Comparison of ENCODE assay signal across 3 fruit fly cellular contexts in the genomic region with DNA sequence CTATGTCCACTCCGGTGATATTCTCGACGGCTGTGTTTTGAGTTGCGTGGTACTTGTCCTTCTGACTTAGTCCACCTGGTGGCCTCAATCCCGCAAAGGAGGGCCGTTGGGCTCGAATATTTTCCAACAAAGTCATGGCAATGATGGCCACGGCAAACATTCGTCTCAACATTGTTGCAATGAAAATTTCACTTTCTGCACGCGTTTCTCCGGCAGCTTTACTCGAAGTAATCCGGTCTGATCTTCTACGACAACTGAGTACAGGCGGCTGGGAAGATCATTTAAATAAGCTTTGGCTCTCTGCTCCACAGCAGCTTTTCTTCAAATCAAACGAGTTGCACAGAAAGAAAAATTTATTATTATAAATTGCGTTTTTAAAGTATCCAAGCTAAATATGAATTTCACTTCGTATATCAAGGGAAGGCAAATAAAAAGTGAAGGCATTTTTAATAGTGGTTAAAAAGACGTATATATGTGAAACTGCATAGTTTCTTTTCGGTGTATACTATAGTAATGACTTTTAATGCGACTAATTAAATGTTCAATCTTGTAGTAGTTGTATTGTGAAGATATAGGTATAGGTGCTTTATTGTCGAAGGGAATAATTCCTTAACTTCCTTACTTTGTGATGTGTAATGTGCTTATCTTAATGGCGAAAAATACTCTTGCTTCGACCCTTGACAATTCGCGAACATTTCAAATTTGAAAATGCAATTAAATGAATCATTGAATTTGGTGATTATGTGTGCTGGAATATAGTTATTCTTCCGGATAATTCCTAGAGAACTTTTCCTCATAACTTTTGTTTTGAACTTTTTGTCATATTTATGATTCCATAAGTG.
TF ChIP-seq lines count a peak whose summit lies in the region.

A gene (minus strand): TSS at position 256 of the 842 bp plus-strand sequence.

TF ChIP-seq in whole organism, embryonic, 481 proteins besides CTCF, POLR2A, EP300 and RAD21 (continued from another document and continues in another):
- TF ChIP-seq zfh1 (GFP tag; IDR thresholded peaks at IDR 0.05; lab: Robert Waterston, UW) (peak; percentile 43; the same call in 2 of the 3 replicates), CG42726 (GFP tag; IDR thresholded peaks at IDR 0.05; lab: Robert Waterston, UW; ENCODE audit: partially characterized antibody) (no peak), dm (GFP tag; optimal IDR thresholded peaks at IDR 0.05; lab: Kevin White, UChicago) (no peak), CG12769 (tag; optimal IDR thresholded peaks at IDR 0.05; lab: Kevin White, UChicago) (no peak), CG18599 (GFP tag; optimal IDR thresholded peaks at IDR 0.05; lab: Kevin White, UChicago) (peak; percentile 12), CG18262 (tag; optimal IDR thresholded peaks at IDR 0.05; lab: Kevin White, UChicago) (peak; percentile 46), prd (optimal IDR thresholded peaks at IDR 0.05; lab: Kevin White, UChicago) (no peak), prd (GFP tag; IDR thresholded peaks at IDR 0.05; lab: Robert Waterston, UW) (peak; percentile 51; the same call in 1 of the 3 replicates), gce (GFP tag; IDR thresholded peaks at IDR 0.05; lab: Robert Waterston, UW) (0 out of 3 replicates have a peak, but pooled peaks have one; percentile 42), lilli (GFP tag; optimal IDR thresholded peaks at IDR 0.05; lab: Kevin White, UChicago) (peak; percentile 19), CG6689 (GFP tag; IDR thresholded peaks at IDR 0.05; lab: Robert Waterston, UW) (peak; percentile 30; the same call in 1 of the 2 replicates), lmd (GFP tag; IDR thresholded peaks at IDR 0.05; lab: Robert Waterston, UW) (peak; percentile 36; the same call in 1 of the 2 replicates), CG2712 (tag; optimal IDR thresholded peaks at IDR 0.05; lab: Kevin White, UChicago) (peak; percentile 43), al (GFP tag; IDR thresholded peaks at IDR 0.05; lab: Robert Waterston, UW) (0 out of 2 replicates have a peak, but pooled peaks have one; percentile 13), nmo (GFP tag; optimal IDR thresholded peaks at IDR 0.05; lab: Kevin White, UChicago) (peak; percentile 35), vfl (GFP tag; optimal IDR thresholded peaks at IDR 0.05; lab: Kevin White, UChicago) (no peak), nom (GFP tag; optimal IDR thresholded peaks at IDR 0.05; lab: Kevin White, UChicago) (no peak), CG32532 (GFP tag; IDR thresholded peaks at IDR 0.05; lab: Robert Waterston, UW) (peak; percentile 54), CG11093 (GFP tag; IDR thresholded peaks at IDR 0.05; lab: Robert Waterston, UW) (no peak), CG6272 (GFP tag; IDR thresholded peaks at IDR 0.05; lab: Robert Waterston, UW) (no peak), CG1647 (GFP tag; optimal IDR thresholded peaks at IDR 0.05; lab: Kevin White, UChicago) (no peak), Aef1 (GFP tag; IDR thresholded peaks at IDR 0.05; lab: Robert Waterston, UW) (0 out of 3 replicates have a peak, but pooled peaks have one; percentile 13), CG11247 (GFP tag; IDR thresholded peaks at IDR 0.05; lab: Robert Waterston, UW) (peak; percentile 48; the same call in 1 of the 2 replicates), Med (GFP tag; lab: Kevin White, UChicago) (peak; percentile 47), Sox102F (GFP tag; optimal IDR thresholded peaks at IDR 0.05; lab: Kevin White, UChicago) (peak; percentile 74), CG2678 (tag; optimal IDR thresholded peaks at IDR 0.05; lab: Kevin White, UChicago) (peak; percentile 30), CG10979 (tag; optimal IDR thresholded peaks at IDR 0.05; lab: Kevin White, UChicago) (peak; percentile 29), ap (GFP tag; IDR thresholded peaks at IDR 0.05; lab: Robert Waterston, UW) (peak; percentile 46), Blimp-1 (GFP tag; optimal IDR thresholded peaks at IDR 0.05; lab: Kevin White, UChicago) (peak; percentile 51), CG15269 (tag; optimal IDR thresholded peaks at IDR 0.05; lab: Kevin White, UChicago) (peak; percentile 13), unpg (GFP tag; optimal IDR thresholded peaks at IDR 0.05; lab: Kevin White, UChicago) (peak; percentile 48), Ada2b (GFP tag; IDR thresholded peaks at IDR 0.05; lab: Robert Waterston, UW) (peak; percentile 35; the same call in 1 of the 2 replicates), CoRest (tag; optimal IDR thresholded peaks at IDR 0.05; lab: Kevin White, UChicago) (peak; percentile 2), gsb-n (tag; optimal IDR thresholded peaks at IDR 0.05; lab: Kevin White, UChicago) (no peak), pan (optimal IDR thresholded peaks at IDR 0.05; lab: Kevin White, UChicago) (no peak), pan (GFP tag; optimal IDR thresholded peaks at IDR 0.05 in 1 of 2, IDR thresholded peaks at IDR 0.05 in 1 of 2) (peak in 1 of 2 experiments; percentile 64), CG11504 (tag; optimal IDR thresholded peaks at IDR 0.05; lab: Kevin White, UChicago) (peak; percentile 71), CG34422 (GFP tag; IDR thresholded peaks at IDR 0.05; lab: Robert Waterston, UW) (0 out of 3 replicates have a peak, but pooled peaks have one; percentile 23)

TF ChIP-seq in whole organism, prepupa, 60 proteins besides CTCF, POLR2A, EP300 and RAD21 (continued from another document):
- peak; percentile 1 for TF ChIP-seq spab (GFP tag; optimal IDR thresholded peaks at IDR 0.05; lab: Kevin White, UChicago)
- peak; percentile 3 for TF ChIP-seq dac (GFP tag; optimal IDR thresholded peaks at IDR 0.05; lab: Kevin White, UChicago)
- peak; percentile 64 for TF ChIP-seq Eip75B (GFP tag; optimal IDR thresholded peaks at IDR 0.05; lab: Kevin White, UChicago)
- TF ChIP-seq CG3919 (GFP tag; optimal IDR thresholded peaks at IDR 0.05; lab: Kevin White, UChicago), result peak; percentile 62
- peak; percentile 68 for TF ChIP-seq OdsH (GFP tag; optimal IDR thresholded peaks at IDR 0.05; lab: Kevin White, UChicago)
- TF ChIP-seq CG16779 (tag; optimal IDR thresholded peaks at IDR 0.05; lab: Kevin White, UChicago), result peak; percentile 2
- peak; percentile 92 for TF ChIP-seq dsx (GFP tag; optimal IDR thresholded peaks at IDR 0.05; lab: Kevin White, UChicago; ENCODE audit: poor library complexity, severe bottlenecking)
- peak; percentile 74 for TF ChIP-seq CG15336 (GFP tag; IDR thresholded peaks at IDR 0.05; lab: Robert Waterston, UW)
- peak; percentile 2 for TF ChIP-seq CG4318 (GFP tag; optimal IDR thresholded peaks at IDR 0.05; lab: Kevin White, UChicago)
- peak; percentile 45 for TF ChIP-seq CG10631 (GFP tag; optimal IDR thresholded peaks at IDR 0.05; lab: Kevin White, UChicago)
- TF ChIP-seq esn (GFP tag; optimal IDR thresholded peaks at IDR 0.05; lab: Kevin White, UChicago), result peak; percentile 73
- TF ChIP-seq vri (GFP tag; optimal IDR thresholded peaks at IDR 0.05; lab: Kevin White, UChicago), result no peak
- no peak for TF ChIP-seq Hr38 (GFP tag; optimal IDR thresholded peaks at IDR 0.05; lab: Kevin White, UChicago)
- peak; percentile 26 for TF ChIP-seq CG10669 (GFP tag; optimal IDR thresholded peaks at IDR 0.05; lab: Kevin White, UChicago)
- TF ChIP-seq CG8319 (GFP tag; optimal IDR thresholded peaks at IDR 0.05; lab: Kevin White, UChicago), result no peak
- TF ChIP-seq CG6163 (GFP tag; IDR thresholded peaks at IDR 0.05; lab: Robert Waterston, UW), result peak; percentile 74
- peak; percentile 41 for TF ChIP-seq Sox15 (GFP tag; optimal IDR thresholded peaks at IDR 0.05; lab: Kevin White, UChicago)
- TF ChIP-seq CG32006 (GFP tag; optimal IDR thresholded peaks at IDR 0.05; lab: Kevin White, UChicago), result peak; percentile 81
- peak; percentile 56 for TF ChIP-seq CG6276 (GFP tag; optimal IDR thresholded peaks at IDR 0.05; lab: Kevin White, UChicago)
- peak; percentile 46 for TF ChIP-seq svp (GFP tag; lab: Kevin White, UChicago)
- TF ChIP-seq Ets21C (GFP tag; optimal IDR thresholded peaks at IDR 0.05; lab: Kevin White, UChicago), result peak; percentile 58
- peak; percentile 70 for TF ChIP-seq Ets96B (tag; optimal IDR thresholded peaks at IDR 0.05; lab: Kevin White, UChicago)
- peak; percentile 34 for TF ChIP-seq CG3032 (tag; optimal IDR thresholded peaks at IDR 0.05; lab: Kevin White, UChicago)
- TF ChIP-seq CG8632 (GFP tag; optimal IDR thresholded peaks at IDR 0.05; lab: Kevin White, UChicago), result peak; percentile 54
- TF ChIP-seq Sox14 (GFP tag; optimal IDR thresholded peaks at IDR 0.05; lab: Kevin White, UChicago), result peak; percentile 37
- TF ChIP-seq CG6792 (GFP tag; optimal IDR thresholded peaks at IDR 0.05; lab: Kevin White, UChicago), result peak; percentile 61
- peak; percentile 57 for TF ChIP-seq Met (GFP tag; optimal IDR thresholded peaks at IDR 0.05; lab: Kevin White, UChicago)
- TF ChIP-seq Eip78C (GFP tag; lab: Kevin White, UChicago), result peak; percentile 93
- peak; percentile 50 for TF ChIP-seq net (GFP tag; optimal IDR thresholded peaks at IDR 0.05; lab: Kevin White, UChicago)
- TF ChIP-seq topi (GFP tag; optimal IDR thresholded peaks at IDR 0.05; lab: Kevin White, UChicago), result peak; percentile 58
- peak; percentile 56 for TF ChIP-seq CG7368 (GFP tag; optimal IDR thresholded peaks at IDR 0.05; lab: Kevin White, UChicago)
- TF ChIP-seq CG11762 (GFP tag; optimal IDR thresholded peaks at IDR 0.05; lab: Kevin White, UChicago; ENCODE audit: insufficient read depth), result peak; percentile 18
- peak; percentile 12 for TF ChIP-seq Lpt (GFP tag; optimal IDR thresholded peaks at IDR 0.05; lab: Kevin White, UChicago)
- peak; percentile 56 for TF ChIP-seq CG34406 (GFP tag; optimal IDR thresholded peaks at IDR 0.05; lab: Kevin White, UChicago)
- no peak for TF ChIP-seq CG6808 (GFP tag; optimal IDR thresholded peaks at IDR 0.05; lab: Kevin White, UChicago)
- peak; percentile 53; the same call in 1 of the 2 replicates for TF ChIP-seq CG11294 (GFP tag; IDR thresholded peaks at IDR 0.05; lab: Robert Waterston, UW)
- TF ChIP-seq fd59A (GFP tag; optimal IDR thresholded peaks at IDR 0.05; lab: Kevin White, UChicago), result no peak
- TF ChIP-seq achi (GFP tag; optimal IDR thresholded peaks at IDR 0.05; lab: Kevin White, UChicago), result peak; percentile 57
- TF ChIP-seq lz (GFP tag; optimal IDR thresholded peaks at IDR 0.05; lab: Kevin White, UChicago), result peak; percentile 55
- TF ChIP-seq CG31627 (GFP tag; optimal IDR thresholded peaks at IDR 0.05; lab: Kevin White, UChicago), result peak; percentile 73
TF ChIP-seq in whole organism, prepupa: peak in this region for 48.

TF ChIP-seq in whole organism, wandering third instar larva, 38 proteins besides CTCF, POLR2A, EP300 and RAD21 (continued from another document):
- TF ChIP-seq Jra (GFP tag; optimal IDR thresholded peaks at IDR 0.05; lab: Kevin White, UChicago), result no peak
- TF ChIP-seq dsf (GFP tag; optimal IDR thresholded peaks at IDR 0.05; lab: Kevin White, UChicago; ENCODE audit: borderline replicate concordance), result no peak
- no peak for TF ChIP-seq Rel (GFP tag; optimal IDR thresholded peaks at IDR 0.05; lab: Kevin White, UChicago)
- TF ChIP-seq Rel (tag; optimal IDR thresholded peaks at IDR 0.05; lab: Kevin White, UChicago), result no peak
- no peak for TF ChIP-seq br (GFP tag; optimal IDR thresholded peaks at IDR 0.05; lab: Kevin White, UChicago)
- no peak for TF ChIP-seq GATAd (GFP tag; optimal IDR thresholded peaks at IDR 0.05; lab: Kevin White, UChicago)
- TF ChIP-seq dmrt93B (GFP tag; optimal IDR thresholded peaks at IDR 0.05; lab: Kevin White, UChicago), result peak; percentile 39
- TF ChIP-seq ey (GFP tag; optimal IDR thresholded peaks at IDR 0.05; lab: Kevin White, UChicago), result peak; percentile 31
- no peak for TF ChIP-seq Myc (optimal IDR thresholded peaks at IDR 0.05; lab: Kevin White, UChicago)
- no peak for TF ChIP-seq Abd-B (GFP tag; optimal IDR thresholded peaks at IDR 0.05; lab: Kevin White, UChicago)
- no peak for TF ChIP-seq sv (GFP tag; optimal IDR thresholded peaks at IDR 0.05; lab: Kevin White, UChicago)
- TF ChIP-seq dl (GFP tag; optimal IDR thresholded peaks at IDR 0.05; lab: Kevin White, UChicago; ENCODE audit: insufficient read depth in 1 of 2, partially characterized antibody in 2 of 2), result no peak
- no peak for TF ChIP-seq sage (GFP tag; optimal IDR thresholded peaks at IDR 0.05; lab: Kevin White, UChicago)
- TF ChIP-seq woc (GFP tag; optimal IDR thresholded peaks at IDR 0.05; lab: Kevin White, UChicago), result peak; percentile 57
- TF ChIP-seq Dfd (GFP tag; optimal IDR thresholded peaks at IDR 0.05; lab: Kevin White, UChicago), result no peak
